Worm (Caenorhabditis elegans): ENCODE measurements around the gene ugt-7.

- no peak for TF ChIP-seq pes-1 (GFP tag; IDR thresholded peaks at IDR 0.05)
- TF ChIP-seq sea-1 (GFP tag; conservative IDR thresholded peaks at IDR 0.05) = no peak
These were observed 23.0 kb upstream of the ugt-7 start for ce11 chrV:5023355-5023754.
